Fruit fly (Drosophila melanogaster): Measurements from ENCODE around the gene cact.

cact gene

DNA sequence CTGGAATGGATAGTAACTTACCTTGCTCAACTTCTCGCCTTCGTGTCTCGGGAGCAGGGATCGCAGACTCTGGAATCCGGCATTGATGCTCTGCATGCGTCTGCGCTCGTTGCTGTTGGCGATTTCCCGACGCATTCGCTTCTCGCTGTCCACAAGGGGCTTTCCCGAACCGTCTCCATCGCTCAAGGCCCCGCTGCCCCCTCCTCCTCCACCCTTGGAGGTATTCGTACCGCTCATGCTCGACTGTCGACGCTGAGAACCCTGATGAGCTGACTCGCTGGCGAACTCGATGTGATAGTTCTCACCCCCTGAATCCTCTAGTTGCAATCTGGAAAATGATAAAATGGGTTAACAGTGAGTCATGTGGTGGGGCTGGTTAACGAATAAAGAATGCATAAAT lies 47.2 kb downstream of the cact start:
- TF ChIP-seq EcR (GFP tag; optimal IDR thresholded peaks at IDR 0.05) = no peak
- TF ChIP-seq pan (optimal IDR thresholded peaks at IDR 0.05) = no peak
- no peak for TF ChIP-seq usp (GFP tag; optimal IDR thresholded peaks at IDR 0.05)
- TF ChIP-seq CG8478 (optimal IDR thresholded peaks at IDR 0.05) = no peak
- TF ChIP-seq psq (optimal IDR thresholded peaks at IDR 0.05) = no peak
- no peak for TF ChIP-seq Dll (optimal IDR thresholded peaks at IDR 0.05)

- TF ChIP-seq psq (optimal IDR thresholded peaks at IDR 0.05) = no peak
- no peak for TF ChIP-seq Dll (optimal IDR thresholded peaks at IDR 0.05)
- no peak for TF ChIP-seq usp (GFP tag; optimal IDR thresholded peaks at IDR 0.05)
- no peak for TF ChIP-seq pan (optimal IDR thresholded peaks at IDR 0.05)
- no peak for TF ChIP-seq CG8478 (optimal IDR thresholded peaks at IDR 0.05)
- TF ChIP-seq EcR (GFP tag; optimal IDR thresholded peaks at IDR 0.05) = no peak
Observed at dm6 chr2L:16277922-16278321, 48.1 kb downstream of the cact start.

- TF ChIP-seq psq (optimal IDR thresholded peaks at IDR 0.05) = no peak
- TF ChIP-seq usp (GFP tag; optimal IDR thresholded peaks at IDR 0.05) = no peak
- no peak for TF ChIP-seq EcR (GFP tag; optimal IDR thresholded peaks at IDR 0.05)
- TF ChIP-seq pan (optimal IDR thresholded peaks at IDR 0.05) = no peak
- no peak for TF ChIP-seq Dll (optimal IDR thresholded peaks at IDR 0.05)
- no peak for TF ChIP-seq CG8478 (optimal IDR thresholded peaks at IDR 0.05)
Observed at dm6 chr2L:16276820-16277219, 49.2 kb downstream of the cact start.

DNA sequence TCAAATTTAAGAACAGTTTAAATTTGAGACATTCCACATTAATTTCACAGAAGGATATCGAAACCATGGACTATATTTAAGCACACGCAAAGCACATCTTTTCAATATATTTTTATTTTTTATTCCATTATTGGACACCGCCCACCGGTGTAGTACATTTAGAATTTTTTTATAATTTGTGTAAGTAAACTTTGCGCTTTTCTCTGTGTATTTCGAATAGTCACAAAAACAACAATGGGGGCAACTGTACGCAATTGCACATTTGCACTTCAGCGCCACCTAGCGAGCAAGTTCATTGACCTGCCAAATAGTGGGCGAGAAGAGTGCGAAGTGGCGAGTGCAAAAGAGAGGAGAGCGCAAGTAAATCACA lies 50.2 kb downstream of the cact start:
- TF ChIP-seq CG8478 (optimal IDR thresholded peaks at IDR 0.05) = no peak
- TF ChIP-seq psq (optimal IDR thresholded peaks at IDR 0.05) = no peak
- TF ChIP-seq Dll (optimal IDR thresholded peaks at IDR 0.05) = no peak
- TF ChIP-seq usp (GFP tag; optimal IDR thresholded peaks at IDR 0.05) = no peak
- no peak for TF ChIP-seq pan (optimal IDR thresholded peaks at IDR 0.05)
- TF ChIP-seq EcR (GFP tag; optimal IDR thresholded peaks at IDR 0.05) = peak; percentile 53 to 57

- no peak for TF ChIP-seq EcR (GFP tag; optimal IDR thresholded peaks at IDR 0.05)
- no peak for TF ChIP-seq psq (optimal IDR thresholded peaks at IDR 0.05)
- TF ChIP-seq CG8478 (optimal IDR thresholded peaks at IDR 0.05) = no peak
- no peak for TF ChIP-seq usp (GFP tag; optimal IDR thresholded peaks at IDR 0.05)
- no peak for TF ChIP-seq pan (optimal IDR thresholded peaks at IDR 0.05)
- TF ChIP-seq Dll (optimal IDR thresholded peaks at IDR 0.05) = no peak
Observed at dm6 chr2L:16275177-16275808, 50.7 kb downstream of the cact start.

DNA sequence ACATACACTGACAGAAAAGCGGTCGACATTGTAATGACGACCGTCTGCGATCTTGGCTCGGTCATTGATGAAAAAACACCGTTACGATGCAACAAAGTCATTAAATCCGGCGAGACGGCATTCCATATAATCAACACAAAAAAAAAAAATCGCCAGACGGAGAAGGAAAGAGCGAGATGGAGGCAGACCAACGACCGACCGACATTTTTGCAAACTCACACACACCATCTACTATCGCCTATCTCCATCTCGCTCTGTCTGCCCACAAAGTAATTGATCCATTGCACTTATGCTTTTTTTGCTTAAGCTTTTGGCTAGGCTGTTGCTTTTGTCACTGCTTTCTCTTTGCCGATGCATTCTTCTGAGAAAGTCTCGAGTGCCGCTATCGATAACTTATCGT lies 51.9 kb downstream of the cact start:
- no peak for TF ChIP-seq CG8478 (optimal IDR thresholded peaks at IDR 0.05)
- peak; percentile 21 for TF ChIP-seq EcR (GFP tag; optimal IDR thresholded peaks at IDR 0.05)

dm6 chr2L:16273439-16273838 lies 52.6 kb downstream of the cact start:
- TF ChIP-seq usp (GFP tag; optimal IDR thresholded peaks at IDR 0.05) (no peak), CG8478 (optimal IDR thresholded peaks at IDR 0.05) (no peak), psq (optimal IDR thresholded peaks at IDR 0.05) (no peak)

- TF ChIP-seq EcR (GFP tag; optimal IDR thresholded peaks at IDR 0.05) (no peak), pan (optimal IDR thresholded peaks at IDR 0.05) (no peak)
Observed at dm6 chr2L:16272730-16273129, 53.3 kb downstream of the cact start.

dm6 chr2L:16271486-16271806 lies 54.6 kb downstream of the cact start:
- no peak for TF ChIP-seq Dll (optimal IDR thresholded peaks at IDR 0.05)
- TF ChIP-seq pan (optimal IDR thresholded peaks at IDR 0.05) = no peak
- no peak for TF ChIP-seq usp (GFP tag; optimal IDR thresholded peaks at IDR 0.05)
- no peak for TF ChIP-seq psq (optimal IDR thresholded peaks at IDR 0.05)

DNA sequence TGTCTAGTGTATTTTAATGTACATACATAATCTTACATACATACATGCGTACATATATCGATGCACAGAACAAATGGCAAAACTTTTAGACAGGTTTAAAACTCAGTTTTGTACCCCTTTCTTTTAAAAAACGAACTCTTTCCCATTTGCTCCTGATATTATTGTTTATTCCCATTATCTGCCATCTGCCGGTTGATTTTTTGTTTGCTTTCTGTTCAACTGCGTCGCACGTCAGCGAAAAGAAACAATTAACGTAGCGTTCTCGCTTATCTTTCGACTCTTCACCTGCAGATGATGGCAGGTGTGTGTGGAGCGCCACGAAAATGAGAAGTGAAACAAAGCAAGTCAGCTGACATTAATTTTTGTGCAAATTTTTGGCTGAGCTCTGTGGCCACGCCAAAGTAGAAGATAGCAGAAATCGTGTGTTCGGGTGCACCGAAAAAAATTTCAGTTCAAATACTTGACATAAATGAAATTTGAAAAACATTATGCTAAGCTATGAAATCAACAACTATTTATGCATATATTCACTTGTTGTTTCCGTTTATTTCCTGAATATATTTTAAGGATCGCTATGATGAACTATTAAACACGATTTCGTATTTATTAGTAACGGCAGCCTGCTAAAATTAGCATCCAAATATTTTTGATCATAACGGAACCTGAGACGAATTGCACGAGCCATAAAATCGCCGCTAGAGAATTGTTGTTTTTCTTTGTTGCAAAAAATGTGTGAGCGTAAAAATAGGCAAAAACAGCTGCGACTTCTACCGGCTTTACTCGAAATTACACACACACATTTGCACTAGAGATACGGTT lies 55.1 kb downstream of the cact start:
- TF ChIP-seq psq (optimal IDR thresholded peaks at IDR 0.05) (no peak), CG8478 (optimal IDR thresholded peaks at IDR 0.05) (no peak), pan (optimal IDR thresholded peaks at IDR 0.05) (no peak), Dll (optimal IDR thresholded peaks at IDR 0.05) (no peak), EcR (GFP tag; optimal IDR thresholded peaks at IDR 0.05) (no peak), usp (GFP tag; optimal IDR thresholded peaks at IDR 0.05) (no peak)

- TF ChIP-seq Dll (optimal IDR thresholded peaks at IDR 0.05) (peak; percentile 92), usp (GFP tag; optimal IDR thresholded peaks at IDR 0.05) (no peak), psq (optimal IDR thresholded peaks at IDR 0.05) (no peak), pan (optimal IDR thresholded peaks at IDR 0.05) (no peak), EcR (GFP tag; optimal IDR thresholded peaks at IDR 0.05) (peak in 1 of 2 experiments; percentile 73), CG8478 (optimal IDR thresholded peaks at IDR 0.05) (no peak)
Observed at dm6 chr2L:16269232-16270134, 56.5 kb downstream of the cact start.

- no peak for TF ChIP-seq CG8478 (optimal IDR thresholded peaks at IDR 0.05)
Observed at dm6 chr2L:16268869-16269231, 57.2 kb downstream of the cact start.
